Fruit fly (Drosophila melanogaster): ENCODE measurements around the gene Acsf3.

- no peak for TF ChIP-seq Crg-1 (GFP tag; optimal IDR thresholded peaks at IDR 0.05)
- TF ChIP-seq CG12768 (GFP tag; optimal IDR thresholded peaks at IDR 0.05), result no peak
These were observed 32.1 kb upstream of the Acsf3 start for dm6 chrX:7296721-7297227.

Data from whole organism, adult.